ENCODE assay signal across 4 fruit fly cellular contexts in genomic region chr3R:17699891-17700487, dm6.
TF ChIP-seq lines count a peak whose summit lies in the region.

No protein-coding gene starts in this region.

- no peak for TF ChIP-seq CTCF in whole organism, embryonic (GFP tag; optimal IDR thresholded peaks at IDR 0.05; lab: Kevin White, UChicago)

TF ChIP-seq in whole organism, adult, 20 proteins besides CTCF, POLR2A, EP300 and RAD21:
- TF ChIP-seq Clk (GFP tag; optimal IDR thresholded peaks at IDR 0.05; lab: Kevin White, UChicago) (peak; percentile 86), Mnt (GFP tag; optimal IDR thresholded peaks at IDR 0.05; lab: Kevin White, UChicago) (peak; percentile 68), CG1620 (GFP tag; optimal IDR thresholded peaks at IDR 0.05; lab: Kevin White, UChicago) (no peak), Hr96 (GFP tag; optimal IDR thresholded peaks at IDR 0.05; lab: Kevin White, UChicago) (no peak)
TF ChIP-seq in whole organism, adult: peak in this region for 2.

TF ChIP-seq in whole organism, embryonic, 481 proteins besides CTCF, POLR2A, EP300 and RAD21 (continues in another document):
- TF ChIP-seq Ets65A (GFP tag; lab: Kevin White, UChicago): no peak
- no peak for TF ChIP-seq NfI (GFP tag; optimal IDR thresholded peaks at IDR 0.05; lab: Kevin White, UChicago)
- TF ChIP-seq Hey (tag; optimal IDR thresholded peaks at IDR 0.05; lab: Kevin White, UChicago): peak; percentile 46
- TF ChIP-seq Dp (GFP tag; optimal IDR thresholded peaks at IDR 0.05; lab: Kevin White, UChicago): no peak
- TF ChIP-seq bigmax (GFP tag; optimal IDR thresholded peaks at IDR 0.05; lab: Kevin White, UChicago): no peak
- no peak for TF ChIP-seq eve (GFP tag; optimal IDR thresholded peaks at IDR 0.05; lab: Kevin White, UChicago)
- no peak for TF ChIP-seq Hsf (GFP tag; optimal IDR thresholded peaks at IDR 0.05; lab: Kevin White, UChicago)
- TF ChIP-seq Drgx (GFP tag; IDR thresholded peaks at IDR 0.05; lab: Robert Waterston, UW): no peak
- TF ChIP-seq CG10979 (tag; optimal IDR thresholded peaks at IDR 0.05; lab: Kevin White, UChicago): no peak
- no peak for TF ChIP-seq exex (tag; optimal IDR thresholded peaks at IDR 0.05; lab: Kevin White, UChicago)
- 0 out of 3 replicates have a peak, but pooled peaks have one; percentile 10 for TF ChIP-seq HLH4C (GFP tag; IDR thresholded peaks at IDR 0.05; lab: Robert Waterston, UW; ENCODE audit: partially characterized antibody)
- TF ChIP-seq Deaf1 (tag; optimal IDR thresholded peaks at IDR 0.05; lab: Kevin White, UChicago): no peak
- TF ChIP-seq ems (GFP tag; optimal IDR thresholded peaks at IDR 0.05; lab: Kevin White, UChicago): no peak
- TF ChIP-seq p53 (GFP tag; optimal IDR thresholded peaks at IDR 0.05; lab: Kevin White, UChicago): no peak
- TF ChIP-seq Gug (GFP tag; IDR thresholded peaks at IDR 0.05; lab: Robert Waterston, UW): peak; percentile 95; the same call in 1 of the 4 replicates
- no peak for TF ChIP-seq CG30020 (tag; optimal IDR thresholded peaks at IDR 0.05; lab: Kevin White, UChicago)
- TF ChIP-seq CG15073 (GFP tag; optimal IDR thresholded peaks at IDR 0.05; lab: Kevin White, UChicago): no peak
- 0 out of 3 replicates have a peak, but pooled peaks have one; percentile 7 for TF ChIP-seq sr (GFP tag; IDR thresholded peaks at IDR 0.05; lab: Robert Waterston, UW)
- no peak for TF ChIP-seq tgo (GFP tag; IDR thresholded peaks at IDR 0.05; lab: Robert Waterston, UW)
- TF ChIP-seq ranshi (GFP tag; IDR thresholded peaks at IDR 0.05; lab: Robert Waterston, UW): no peak
- TF ChIP-seq CG4360 (GFP tag; IDR thresholded peaks at IDR 0.05; lab: Robert Waterston, UW): peak; percentile 74; the same call in 1 of the 2 replicates
- no peak for TF ChIP-seq dimm (GFP tag; IDR thresholded peaks at IDR 0.05; lab: Robert Waterston, UW)
- TF ChIP-seq pho (GFP tag; optimal IDR thresholded peaks at IDR 0.05; lab: Kevin White, UChicago): no peak
- no peak for TF ChIP-seq esg (GFP tag; conservative IDR thresholded peaks at IDR 0.05; lab: Robert Waterston, UW)
- no peak for TF ChIP-seq Ssrp (tag; optimal IDR thresholded peaks at IDR 0.05; lab: Kevin White, UChicago)
- TF ChIP-seq CG1233 (GFP tag; optimal IDR thresholded peaks at IDR 0.05; lab: Kevin White, UChicago): no peak
- TF ChIP-seq Hr78 (GFP tag; optimal IDR thresholded peaks at IDR 0.05; lab: Kevin White, UChicago): no peak
- TF ChIP-seq Dref (GFP tag; IDR thresholded peaks at IDR 0.05; lab: Robert Waterston, UW): 0 out of 2 replicates have a peak, but pooled peaks have one; percentile 34
- TF ChIP-seq ham (GFP tag; IDR thresholded peaks at IDR 0.05; lab: Robert Waterston, UW): no peak

TF ChIP-seq in whole organism, prepupa, 60 proteins besides CTCF, POLR2A, EP300 and RAD21:
- TF ChIP-seq Sox102F (GFP tag; optimal IDR thresholded peaks at IDR 0.05; lab: Kevin White, UChicago) (no peak), Hr4 (GFP tag; optimal IDR thresholded peaks at IDR 0.05; lab: Kevin White, UChicago) (no peak), Smox (GFP tag; optimal IDR thresholded peaks at IDR 0.05; lab: Kevin White, UChicago) (no peak), Sox14 (GFP tag; optimal IDR thresholded peaks at IDR 0.05; lab: Kevin White, UChicago) (no peak), CG6854 (GFP tag; optimal IDR thresholded peaks at IDR 0.05; lab: Kevin White, UChicago) (peak; percentile 82), CG6276 (GFP tag; optimal IDR thresholded peaks at IDR 0.05; lab: Kevin White, UChicago) (no peak), CG3032 (tag; optimal IDR thresholded peaks at IDR 0.05; lab: Kevin White, UChicago) (no peak), fd85E (GFP tag; optimal IDR thresholded peaks at IDR 0.05; lab: Kevin White, UChicago) (no peak), Ets21C (GFP tag; optimal IDR thresholded peaks at IDR 0.05; lab: Kevin White, UChicago) (no peak), Lpt (GFP tag; optimal IDR thresholded peaks at IDR 0.05; lab: Kevin White, UChicago) (peak; percentile 77), svp (GFP tag; lab: Kevin White, UChicago) (peak; percentile 79), net (GFP tag; optimal IDR thresholded peaks at IDR 0.05; lab: Kevin White, UChicago) (no peak), lz (GFP tag; optimal IDR thresholded peaks at IDR 0.05; lab: Kevin White, UChicago) (no peak)
TF ChIP-seq in whole organism, prepupa: peak in this region for 3.

TF ChIP-seq in whole organism, wandering third instar larva, 38 proteins besides CTCF, POLR2A, EP300 and RAD21:
- TF ChIP-seq dmrt93B (GFP tag; optimal IDR thresholded peaks at IDR 0.05; lab: Kevin White, UChicago): no peak
- peak; percentile 57 for TF ChIP-seq Dif (GFP tag; optimal IDR thresholded peaks at IDR 0.05; lab: Kevin White, UChicago; ENCODE audit: partially characterized antibody)
- peak; percentile 76 for TF ChIP-seq Hr83 (GFP tag; optimal IDR thresholded peaks at IDR 0.05; lab: Kevin White, UChicago; ENCODE audit: poor library complexity, severe bottlenecking)
- peak; percentile 89 for TF ChIP-seq Rel (GFP tag; optimal IDR thresholded peaks at IDR 0.05; lab: Kevin White, UChicago)
- no peak for TF ChIP-seq Rel (tag; optimal IDR thresholded peaks at IDR 0.05; lab: Kevin White, UChicago)
